Worm (Caenorhabditis elegans) whole organism, L2 larva: Measurements from ENCODE around the gene K03B8.14.

Experiments
- crh-2 ChIP-seq: sonication (generic microtip); optimal IDR thresholded peaks from 2 replicates; lab custom pipeline; 2017; ENCODE audit warnings: missing biosample characterization, missing genetic modification characterization
- lin-13 ChIP-seq: fragments of 150-350 bp; optimal IDR thresholded peaks from 2 replicates; lab custom pipeline; 2014; ENCODE audit warnings: missing biosample characterization, missing genetic modification reagents, missing genetic modification characterization
- lsy-2 ChIP-seq, 2 experiments: fragments of 150-350 bp in 1 of 2; sonication (generic microtip) in 1 of 2; optimal IDR thresholded peaks; 2 replicates each; lab custom pipeline; 2014 to 2017; ENCODE audit warnings: missing biosample characterization in 2 of 2, missing genetic modification characterization in 2 of 2
- snpc-4 ChIP-seq: fragments of 150-350 bp; optimal IDR thresholded peaks from 2 replicates; lab custom pipeline; 2014; ENCODE audit warnings: missing biosample characterization, missing genetic modification characterization
- zag-1 ChIP-seq: fragments of 150-350 bp; optimal IDR thresholded peaks from 2 replicates; lab custom pipeline; 2014; ENCODE audit warnings: missing biosample characterization, missing genetic modification characterization

- no peak for TF ChIP-seq crh-2 (tag; lab: Kevin White, UChicago)
- TF ChIP-seq snpc-4 (tag; lab: Kevin White, UChicago): no peak
- TF ChIP-seq lin-13 (GFP tag; lab: Kevin White, UChicago): no peak
- no peak for TF ChIP-seq zag-1 (tag; lab: Kevin White, UChicago)
- no peak for TF ChIP-seq lsy-2 (tag; optimal IDR thresholded peaks at IDR 0.05; lab: Kevin White, UChicago)
These were observed 43.4 kb upstream of the K03B8.14 start, which contains the start of gene grl-7 for ce11 chrV:11346912-11347311.
